Fruit fly (Drosophila melanogaster) whole organism: ENCODE measurements around the gene CG31019.

Experiments
- CG8478 ChIP-seq: fragments of >200 bp; optimal IDR thresholded peaks from 2 replicates; lab custom pipeline; 2018; ENCODE audit warnings: inconsistent platforms
- Dll ChIP-seq: fragments of >200 bp; optimal IDR thresholded peaks from 2 replicates; lab custom pipeline; 2017
- EcR ChIP-seq, 2 experiments: fragments of >200 bp; optimal IDR thresholded peaks; 2 replicates each; lab custom pipeline; 2017; ENCODE audit warnings: missing biosample characterization in 2 of 2, missing genetic modification characterization in 2 of 2, missing genetic modification reagents in 2 of 2
- pan ChIP-seq: fragments of >200 bp; optimal IDR thresholded peaks from 2 replicates; lab custom pipeline; 2017
- psq ChIP-seq: fragments of >200 bp; optimal IDR thresholded peaks from 2 replicates; lab custom pipeline; 2017
- usp ChIP-seq: fragments of >200 bp; optimal IDR thresholded peaks from 2 replicates; lab custom pipeline; 2017; ENCODE audit warnings: missing biosample characterization, missing genetic modification characterization, mixed read lengths

dm6 chr3R:30648851-30649250, 52.0 kb downstream of the CG31019 start, which contains the start of gene CG34432:
- no peak for TF ChIP-seq psq
- no peak for TF ChIP-seq pan
- no peak for TF ChIP-seq CG8478
- TF ChIP-seq Dll (lab: Kevin White, UChicago), result no peak
- TF ChIP-seq EcR (GFP tag; optimal IDR thresholded peaks at IDR 0.05; lab: Kevin White, UChicago), result no peak
- TF ChIP-seq usp (GFP tag; lab: Kevin White, UChicago), result no peak
